Worm (Caenorhabditis elegans) whole organism, late embryonic: Measurements from ENCODE around the gene oac-7.

Experiments used
- F13H6.1 ChIP-seq: sonication (generic microtip); optimal IDR thresholded peaks from 2 replicates; lab custom pipeline; 2016; ENCODE audit warnings: missing genetic modification characterization, missing compliant biosample characterization
- K02D7.2 ChIP-seq: sonication (generic microtip); optimal IDR thresholded peaks from 2 replicates; lab custom pipeline; 2017; ENCODE audit warnings: mild to moderate bottlenecking, missing genetic modification characterization, missing compliant biosample characterization
- ama-1 ChIP-seq: fragments of 150-350 bp; optimal IDR thresholded peaks from 2 replicates; lab custom pipeline; 2014
- dmd-4 ChIP-seq: sonication (generic microtip); optimal IDR thresholded peaks from 2 replicates; lab custom pipeline; 2016; ENCODE audit warnings: borderline replicate concordance, missing genetic modification characterization, missing compliant biosample characterization
- elt-2 ChIP-seq: sonication (generic microtip); optimal IDR thresholded peaks from 2 replicates; lab custom pipeline; 2016; ENCODE audit warnings: missing genetic modification reagents, missing genetic modification characterization, missing compliant biosample characterization
- ets-4 ChIP-seq: sonication (generic microtip); optimal IDR thresholded peaks from 2 replicates; lab custom pipeline; 2016; ENCODE audit warnings: missing genetic modification characterization, missing compliant biosample characterization
- hlh-30 ChIP-seq: sonication (generic microtip); optimal IDR thresholded peaks from 2 replicates; lab custom pipeline; 2017; ENCODE audit warnings: antibody characterized with exemption, missing genetic modification characterization, missing compliant biosample characterization; ENCODE audit not compliant: insufficient read depth
- nfya-1 ChIP-seq: sonication (generic microtip); optimal IDR thresholded peaks from 2 replicates; lab custom pipeline; 2017; ENCODE audit warnings: missing genetic modification characterization, mild to moderate bottlenecking, missing compliant biosample characterization, antibody characterized with exemption, moderate library complexity
- nhr-11 ChIP-seq: fragments of 150-350 bp; optimal IDR thresholded peaks from 2 replicates; lab custom pipeline; 2014; ENCODE audit warnings: missing biosample characterization, missing genetic modification characterization
- pax-1 ChIP-seq: fragments of 150-350 bp; optimal IDR thresholded peaks from 2 replicates; lab custom pipeline; 2014; ENCODE audit warnings: missing biosample characterization, missing genetic modification characterization
- syd-9 ChIP-seq: sonication (generic microtip); optimal IDR thresholded peaks from 2 replicates; lab custom pipeline; 2016; ENCODE audit warnings: mild to moderate bottlenecking, missing genetic modification characterization, moderate library complexity, missing compliant biosample characterization
- tbx-2 ChIP-seq: sonication (generic microtip); optimal IDR thresholded peaks from 2 replicates; lab custom pipeline; 2016; ENCODE audit warnings: missing genetic modification characterization, missing compliant biosample characterization
- unc-42 ChIP-seq: sonication (generic microtip); optimal IDR thresholded peaks from 2 replicates; lab custom pipeline; 2016; ENCODE audit warnings: missing genotype, missing genetic modification characterization, missing compliant biosample characterization
- unc-55 ChIP-seq: sonication (generic microtip); optimal IDR thresholded peaks from 2 replicates; lab custom pipeline; 2017; ENCODE audit warnings: missing biosample characterization, missing genetic modification reagents, missing genetic modification characterization

DNA sequence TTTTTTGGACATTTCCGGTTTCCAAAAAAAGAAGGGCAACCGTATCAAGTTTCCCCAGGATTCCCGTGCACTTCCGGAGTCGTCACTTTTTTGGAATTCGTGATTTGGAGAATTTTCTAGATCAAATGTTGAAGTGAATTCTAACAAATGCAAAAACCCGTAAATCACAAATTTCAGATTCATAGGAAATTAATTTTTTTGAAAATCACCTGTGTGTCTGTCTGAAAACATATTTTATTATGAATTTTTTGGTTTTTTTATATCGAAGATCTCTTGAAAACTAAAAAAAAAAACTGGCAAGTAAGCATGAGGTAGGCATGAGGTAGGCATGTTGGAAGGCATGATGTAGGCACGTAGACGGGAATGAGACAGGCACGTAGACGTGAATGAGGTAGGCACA lies 40.5 kb downstream of the oac-7 start:
- TF ChIP-seq unc-55 (GFP tag; lab: Kevin White, UChicago) (no peak), nfya-1 (tag; lab: Kevin White, UChicago) (no peak), dmd-4 (tag; lab: Kevin White, UChicago) (no peak), syd-9 (tag; lab: Kevin White, UChicago) (no peak), nhr-11 (tag; lab: Kevin White, UChicago) (no peak), hlh-30 (tag; lab: Kevin White, UChicago) (no peak), tbx-2 (tag; lab: Kevin White, UChicago) (no peak), pax-1 (tag; lab: Kevin White, UChicago) (no peak), F13H6.1 (no peak), ets-4 (tag; lab: Kevin White, UChicago) (no peak), K02D7.2 (tag; lab: Kevin White, UChicago) (no peak), ama-1 (lab: Kevin White, UChicago) (no peak), unc-42 (no peak), elt-2 (no peak)
